Fruit fly (Drosophila melanogaster): Measurements from ENCODE around the gene CG12375.

CG12375 gene

DNA sequence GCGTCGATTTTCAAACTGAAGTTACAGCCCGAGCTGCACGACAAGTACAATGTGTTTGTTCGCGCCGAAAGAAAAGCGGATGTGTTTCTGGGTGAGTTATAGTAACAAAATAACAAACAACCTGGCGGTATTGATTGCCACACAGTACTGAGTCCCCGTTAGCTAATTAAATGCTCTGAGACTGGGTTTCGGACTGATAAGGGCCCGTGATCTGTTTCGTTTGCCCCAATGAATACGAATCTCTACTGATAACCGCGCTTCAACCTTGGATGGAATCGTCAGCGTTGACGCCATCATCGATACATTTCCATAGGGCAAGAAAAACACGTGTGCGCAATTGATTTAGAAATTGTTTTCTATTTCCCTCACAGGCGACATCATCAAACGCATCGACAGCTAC lies 30.5 kb upstream of the CG12375 start:
- TF ChIP-seq ttk (optimal IDR thresholded peaks at IDR 0.05) (no peak), psq (optimal IDR thresholded peaks at IDR 0.05) (no peak), Sin3A (optimal IDR thresholded peaks at IDR 0.05) (no peak)

DNA sequence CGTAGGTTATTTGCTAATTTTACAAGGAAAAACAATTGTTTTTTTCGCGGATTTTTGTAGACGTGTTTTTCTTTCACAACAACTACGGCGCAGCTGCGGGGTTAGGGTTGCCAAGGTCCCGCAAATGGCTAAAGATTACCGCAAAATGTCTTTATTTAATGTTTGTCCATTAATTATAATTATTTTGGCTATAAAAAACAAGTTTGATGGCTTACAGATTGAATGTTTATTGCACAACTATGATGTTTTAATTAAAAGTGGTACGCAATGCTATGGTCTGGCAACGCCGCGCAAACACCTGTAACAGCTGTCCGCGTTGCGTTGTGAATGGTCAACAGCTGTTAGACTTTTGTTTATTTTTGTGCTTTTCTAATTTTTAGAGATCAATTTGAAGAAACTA lies 30.0 kb upstream of the CG12375 start:
- no peak for TF ChIP-seq ttk (optimal IDR thresholded peaks at IDR 0.05)
- TF ChIP-seq h (optimal IDR thresholded peaks at IDR 0.05) = no peak
- no peak for TF ChIP-seq psq (optimal IDR thresholded peaks at IDR 0.05)
- TF ChIP-seq Sin3A (optimal IDR thresholded peaks at IDR 0.05) = no peak
- TF ChIP-seq Myc (optimal IDR thresholded peaks at IDR 0.05) = no peak
- no peak for TF ChIP-seq insv (optimal IDR thresholded peaks at IDR 0.05)

DNA sequence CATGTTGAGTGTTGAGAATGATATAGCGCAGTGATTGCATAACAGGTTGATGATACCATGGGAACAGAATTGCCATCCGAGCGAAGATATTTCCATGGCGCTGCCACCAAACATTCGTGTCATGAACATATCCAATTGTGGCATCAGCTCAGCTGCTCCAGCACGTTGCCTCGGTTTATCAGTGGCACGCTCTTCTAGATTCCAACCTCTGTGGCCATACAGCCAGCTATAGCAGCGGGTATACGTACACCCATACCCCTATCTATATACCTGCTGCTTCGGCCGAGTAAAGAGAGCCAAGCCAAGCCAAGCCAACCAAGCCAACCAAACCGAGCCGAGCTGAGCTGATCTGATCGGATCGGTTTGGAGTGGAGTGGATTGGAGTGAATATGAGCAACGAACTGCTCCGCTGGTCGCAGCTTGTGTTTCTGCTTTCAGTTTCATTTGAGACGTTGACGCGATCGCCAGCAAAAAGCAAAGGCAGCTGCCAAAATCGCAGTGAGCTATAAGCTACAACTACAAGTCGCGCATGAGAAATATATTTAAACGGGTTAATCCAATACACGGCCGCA lies 21.9 kb upstream of the CG12375 start:
- no peak for TF ChIP-seq Sin3A (optimal IDR thresholded peaks at IDR 0.05)
- TF ChIP-seq ttk (optimal IDR thresholded peaks at IDR 0.05) = no peak
- no peak for TF ChIP-seq Myc (optimal IDR thresholded peaks at IDR 0.05)
- no peak for TF ChIP-seq h (optimal IDR thresholded peaks at IDR 0.05)
- TF ChIP-seq insv (optimal IDR thresholded peaks at IDR 0.05) = no peak
- no peak for TF ChIP-seq psq (optimal IDR thresholded peaks at IDR 0.05)

DNA sequence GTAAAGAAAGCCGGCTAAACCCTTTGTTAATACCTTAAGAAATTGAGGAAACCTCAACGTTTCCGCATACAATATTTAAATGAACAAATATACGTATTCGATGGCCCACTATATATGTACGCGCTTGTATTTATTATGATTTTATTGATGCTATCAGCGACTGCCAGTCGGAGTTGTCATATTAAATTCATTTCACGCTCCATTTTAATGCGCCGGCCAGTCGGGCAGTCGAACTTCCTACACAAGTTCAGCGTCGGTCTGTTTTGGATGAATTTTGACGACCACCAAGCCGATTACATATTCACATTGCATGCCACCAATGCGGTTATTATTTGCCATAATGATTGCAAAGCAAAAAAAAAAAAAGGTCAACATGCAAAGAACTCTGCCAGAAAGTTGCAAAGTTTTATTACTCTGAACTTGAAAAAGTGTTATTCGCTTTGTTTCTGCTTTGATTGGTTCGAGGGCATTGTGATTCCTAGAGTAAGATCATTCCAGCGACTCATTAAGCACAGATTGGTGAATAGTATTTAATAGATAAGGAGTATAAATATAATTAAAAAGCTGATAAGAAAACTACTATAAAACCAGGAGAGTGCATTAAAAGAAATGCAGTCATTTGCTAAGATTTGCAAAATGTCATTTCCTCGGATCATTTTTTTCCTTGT lies 20.4 kb upstream of the CG12375 start, which contains the start of gene CG31606:
TSS of gene CG31606 (plus strand) at position 618 of the 668 bp plus-strand sequence.
- TF ChIP-seq psq (optimal IDR thresholded peaks at IDR 0.05) = no peak
- no peak for TF ChIP-seq insv (optimal IDR thresholded peaks at IDR 0.05)

DNA sequence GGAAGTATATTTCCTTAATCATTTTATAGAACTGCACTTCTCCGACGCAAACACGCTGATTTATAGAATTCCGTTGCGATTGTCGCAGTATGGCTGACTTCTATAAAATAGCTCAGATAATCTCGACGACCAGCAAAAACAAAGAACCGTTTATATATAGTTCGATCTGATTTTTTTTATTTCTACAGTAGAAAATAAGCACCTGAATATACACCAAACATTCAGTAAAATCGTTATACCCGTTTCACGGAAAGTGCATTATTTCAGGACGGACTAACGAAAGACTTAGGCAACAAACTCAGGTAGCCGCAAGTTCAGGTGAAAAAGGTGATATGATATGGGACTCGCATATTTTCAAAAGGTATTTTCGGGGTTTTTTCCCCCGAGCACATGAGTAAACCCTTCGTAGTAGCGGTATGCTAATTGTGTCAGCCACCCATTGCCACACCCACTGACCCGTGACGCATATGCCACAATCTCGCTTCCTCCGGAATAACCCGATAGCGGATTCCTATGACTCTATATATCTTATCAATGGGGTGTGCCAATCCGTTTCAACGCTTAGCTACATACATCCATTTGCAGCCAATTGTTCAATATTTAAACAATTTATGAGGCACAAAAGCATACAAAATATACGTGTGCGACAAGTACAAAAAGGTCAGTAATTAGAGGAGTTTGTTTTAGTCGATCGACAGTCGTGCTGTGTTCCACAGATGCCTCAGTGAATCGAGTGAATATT lies 18.5 kb upstream of the CG12375 start, which contains the start of the genes CG42763 and CG43394:
TSS of gene CG42763 (minus strand) at position 41 of the 742 bp plus-strand sequence.
TSS of gene CG43394 (plus strand) at position 692 of the 742 bp plus-strand sequence.
- TF ChIP-seq insv (optimal IDR thresholded peaks at IDR 0.05) (no peak), ttk (optimal IDR thresholded peaks at IDR 0.05) (no peak), Myc (optimal IDR thresholded peaks at IDR 0.05) (no peak), psq (optimal IDR thresholded peaks at IDR 0.05) (no peak), Sin3A (optimal IDR thresholded peaks at IDR 0.05) (no peak), h (optimal IDR thresholded peaks at IDR 0.05) (no peak)

DNA sequence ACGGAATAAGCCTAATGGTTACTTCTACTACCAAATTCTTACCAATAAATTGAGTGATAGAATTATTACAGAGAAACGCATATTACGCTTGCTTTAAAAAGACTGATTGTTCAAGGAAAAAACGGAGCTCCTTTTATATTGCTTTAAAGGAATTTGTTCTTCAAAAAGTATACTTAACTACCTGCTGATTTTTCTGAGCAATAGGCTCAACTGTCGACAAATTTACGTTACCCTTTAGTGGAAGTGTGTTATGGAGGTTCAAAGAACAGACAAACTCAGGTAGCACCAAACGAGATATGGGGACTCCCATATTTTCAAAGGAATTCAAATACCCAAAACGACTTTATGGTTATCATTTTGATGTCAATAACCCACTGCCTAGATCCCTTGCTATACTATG lies 17.3 kb upstream of the CG12375 start, which contains the start of gene CG42762:
TSS of gene CG42762 (minus strand) at position 101 of the 400 bp plus-strand sequence.
- no peak for TF ChIP-seq Myc (optimal IDR thresholded peaks at IDR 0.05)
- TF ChIP-seq insv (optimal IDR thresholded peaks at IDR 0.05) = no peak
- no peak for TF ChIP-seq Sin3A (optimal IDR thresholded peaks at IDR 0.05)
- no peak for TF ChIP-seq h (optimal IDR thresholded peaks at IDR 0.05)
- TF ChIP-seq psq (optimal IDR thresholded peaks at IDR 0.05) = no peak
- TF ChIP-seq ttk (optimal IDR thresholded peaks at IDR 0.05) = no peak

DNA sequence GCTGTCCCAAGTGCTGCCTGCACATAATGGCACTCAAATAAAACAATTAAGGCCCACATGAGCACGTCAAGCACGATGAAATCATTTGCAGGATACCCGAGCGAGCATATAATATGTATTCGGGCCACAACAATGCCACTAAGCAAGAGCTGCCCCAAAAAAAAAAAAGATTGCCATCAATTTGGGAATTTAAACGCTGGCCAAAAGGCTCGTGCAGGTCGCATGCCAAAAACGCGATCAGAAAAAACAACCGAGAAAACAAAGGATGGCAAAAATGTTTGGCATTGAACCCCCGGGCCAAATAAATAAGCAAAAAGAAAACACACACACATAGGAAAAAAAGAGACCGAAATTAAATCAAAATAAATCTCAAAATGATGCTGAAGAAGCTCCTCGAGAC lies 16.1 kb upstream of the CG12375 start:
- TF ChIP-seq ttk (optimal IDR thresholded peaks at IDR 0.05) (no peak), psq (optimal IDR thresholded peaks at IDR 0.05) (no peak), h (optimal IDR thresholded peaks at IDR 0.05) (no peak), insv (optimal IDR thresholded peaks at IDR 0.05) (no peak)

DNA sequence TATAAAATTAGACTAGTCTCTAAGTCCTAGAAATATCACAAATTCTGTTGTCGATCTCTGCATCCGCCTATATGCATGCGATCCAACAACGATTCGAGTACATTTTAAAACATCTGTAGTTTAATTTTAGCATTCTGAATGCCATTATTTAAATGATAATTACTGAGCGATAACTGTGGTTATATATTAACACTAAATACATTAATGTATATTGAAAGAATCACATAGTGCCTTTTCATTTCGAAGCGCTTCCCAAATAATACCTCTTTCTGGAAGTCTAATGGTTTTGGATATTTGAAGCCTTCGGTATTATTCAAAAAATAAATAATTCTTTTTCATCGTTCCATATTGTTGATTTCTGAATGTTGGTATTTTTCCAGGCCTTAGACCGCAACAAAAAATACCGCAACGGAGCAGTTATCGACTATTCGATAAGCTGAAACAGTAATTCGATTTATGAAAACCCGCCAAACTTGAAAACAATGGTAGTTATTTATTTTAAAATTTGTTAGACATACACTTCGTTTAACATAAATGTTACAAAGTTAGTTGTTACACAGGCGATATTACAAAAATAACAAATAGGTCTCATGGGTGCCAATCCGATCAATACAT lies 7.2 kb upstream of the CG12375 start:
- TF ChIP-seq ttk (optimal IDR thresholded peaks at IDR 0.05) = no peak
- no peak for TF ChIP-seq Myc (optimal IDR thresholded peaks at IDR 0.05)
- no peak for TF ChIP-seq insv (optimal IDR thresholded peaks at IDR 0.05)
- no peak for TF ChIP-seq h (optimal IDR thresholded peaks at IDR 0.05)
- TF ChIP-seq Sin3A (optimal IDR thresholded peaks at IDR 0.05) = no peak
- no peak for TF ChIP-seq psq (optimal IDR thresholded peaks at IDR 0.05)

DNA sequence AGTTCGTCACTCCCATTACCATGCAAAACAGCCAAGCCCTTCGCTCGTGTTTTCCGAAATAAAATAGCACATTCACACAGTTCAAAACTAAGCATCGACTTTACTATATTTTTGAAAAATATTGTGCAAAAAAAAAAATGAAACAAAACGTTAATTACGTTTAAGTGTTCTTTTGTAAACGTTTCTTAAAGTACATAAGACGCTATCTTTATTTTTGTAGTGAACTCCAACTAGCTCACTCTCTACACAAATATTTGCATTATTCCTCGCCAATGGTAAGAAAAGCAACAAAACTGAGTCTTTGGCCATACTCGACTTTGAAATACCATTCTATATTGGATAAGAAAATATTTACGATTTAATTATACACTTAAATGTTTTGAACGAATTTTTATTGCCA lies 4.0 kb upstream of the CG12375 start:
- TF ChIP-seq psq (optimal IDR thresholded peaks at IDR 0.05) (no peak), insv (optimal IDR thresholded peaks at IDR 0.05) (no peak), Myc (optimal IDR thresholded peaks at IDR 0.05) (no peak), ttk (optimal IDR thresholded peaks at IDR 0.05) (no peak), Sin3A (optimal IDR thresholded peaks at IDR 0.05) (no peak), h (optimal IDR thresholded peaks at IDR 0.05) (no peak)

DNA sequence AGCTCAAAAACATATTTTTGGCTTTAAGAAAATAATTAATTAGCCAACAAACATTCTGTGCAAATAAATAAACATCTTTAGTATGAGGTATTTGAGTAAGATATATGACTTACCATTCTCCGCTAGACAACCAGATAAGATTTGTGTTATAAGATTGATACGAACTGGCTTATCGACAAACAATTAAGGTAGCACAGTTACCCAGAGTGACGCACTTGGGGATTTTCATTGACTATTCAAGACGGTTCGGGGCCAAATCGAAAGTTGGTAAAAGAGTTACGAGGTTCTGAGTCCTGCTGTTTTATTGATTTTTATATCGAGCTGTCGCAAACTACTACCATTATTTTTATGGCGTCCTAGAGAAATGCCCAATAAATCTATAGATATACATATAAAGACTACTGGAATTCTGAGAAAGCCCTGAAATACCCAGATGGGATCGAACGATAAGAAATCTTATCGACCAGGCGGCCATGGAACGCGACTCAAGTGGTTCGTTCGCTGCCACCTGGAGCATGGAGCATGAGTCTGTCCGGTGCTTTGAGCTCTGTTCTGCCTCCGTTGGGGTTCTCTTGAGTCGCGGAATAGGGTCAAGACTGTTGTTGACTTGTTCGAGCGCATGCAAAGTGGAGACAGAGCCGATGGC lies 3.4 kb upstream of the CG12375 start:
- no peak for TF ChIP-seq ttk (optimal IDR thresholded peaks at IDR 0.05)

DNA sequence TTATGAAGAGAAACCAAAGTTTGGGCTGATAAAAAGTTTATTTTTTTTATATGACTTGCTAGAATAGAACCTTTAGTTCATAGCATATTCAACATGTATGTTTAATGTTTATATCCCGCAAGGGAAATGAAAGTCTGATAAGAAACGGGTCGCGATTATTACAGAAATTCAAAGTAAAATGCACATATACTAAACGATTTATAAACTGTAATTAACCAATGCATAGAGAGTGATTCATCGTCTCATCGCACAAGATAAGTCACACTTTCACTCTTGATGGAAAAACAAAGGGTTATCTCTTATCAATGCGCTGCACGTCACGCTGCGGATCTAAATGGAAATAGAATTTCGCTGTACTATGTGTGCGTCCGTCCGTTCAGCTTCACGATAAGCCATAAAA lies 2.2 kb upstream of the CG12375 start:
- no peak for TF ChIP-seq Myc (optimal IDR thresholded peaks at IDR 0.05)
- no peak for TF ChIP-seq psq (optimal IDR thresholded peaks at IDR 0.05)
- TF ChIP-seq insv (optimal IDR thresholded peaks at IDR 0.05) = no peak
- no peak for TF ChIP-seq Sin3A (optimal IDR thresholded peaks at IDR 0.05)
- no peak for TF ChIP-seq h (optimal IDR thresholded peaks at IDR 0.05)
- TF ChIP-seq ttk (optimal IDR thresholded peaks at IDR 0.05) = no peak
